Worm (Caenorhabditis elegans) whole organism, L4/young adult: ENCODE measurements around the gene dao-6.

ENCODE experiments used
- dao-5 ChIP-seq: sonication (generic microtip); optimal IDR thresholded peaks from 2 replicates; lab custom pipeline; 2016; ENCODE audit warnings: missing genotype, missing genetic modification characterization, moderate library complexity, missing compliant biosample characterization
- him-1 ChIP-seq: sonication (generic microtip); optimal IDR thresholded peaks from 2 replicates; lab custom pipeline; 2016; ENCODE audit warnings: missing genotype, missing genetic modification reagents, missing genetic modification characterization, missing compliant biosample characterization

ce11 chrIII:9697323-9697722 lies 38.7 kb downstream of the dao-6 start:
- TF ChIP-seq him-1 (peak; percentile 35), dao-5 (no peak)
